Worm (Caenorhabditis elegans): Measurements from ENCODE around the gene dhs-16.

dhs-16 gene

DNA sequence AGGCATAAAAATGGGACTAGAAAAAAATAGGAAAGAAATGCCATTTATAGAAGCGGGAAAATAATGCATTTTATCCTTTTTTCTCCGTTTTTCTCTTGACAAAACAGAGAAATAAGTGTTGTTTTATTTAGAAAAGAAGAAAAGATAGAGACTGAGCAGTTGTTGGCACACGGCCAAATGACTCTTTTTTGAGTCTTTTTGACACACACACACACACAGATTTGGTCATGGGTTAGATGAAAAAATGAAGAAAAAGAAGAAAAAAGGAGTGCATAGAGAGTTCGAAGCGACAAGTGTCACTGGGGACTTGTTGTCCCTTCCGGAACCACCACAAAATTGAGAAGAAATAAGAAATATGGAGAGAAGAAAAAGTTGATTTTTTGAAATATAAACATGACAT lies 50.0 kb downstream of the dhs-16 start:
- no peak for TF ChIP-seq unc-62 (GFP tag; optimal IDR thresholded peaks at IDR 0.05)
- TF ChIP-seq efl-1 (optimal IDR thresholded peaks at IDR 0.05): peak in 1 of 2 experiments; percentile 16
- no peak for TF ChIP-seq efl-1 (GFP tag; optimal IDR thresholded peaks at IDR 0.05 in 1 of 2)
- peak in 1 of 2 experiments; percentile 47 for TF ChIP-seq lsy-2 (tag; optimal IDR thresholded peaks at IDR 0.05)
- no peak for TF ChIP-seq nhr-11 (tag; optimal IDR thresholded peaks at IDR 0.05)
- no peak for TF ChIP-seq ztf-4 (tag; optimal IDR thresholded peaks at IDR 0.05)
- no peak for TF ChIP-seq unc-98 (GFP tag; IDR thresholded peaks at IDR 0.05)
- TF ChIP-seq nhr-47 (tag; optimal IDR thresholded peaks at IDR 0.05): no peak
- TF ChIP-seq snu-23 (GFP tag; optimal IDR thresholded peaks at IDR 0.05): peak; percentile 4
- peak; percentile 11 for TF ChIP-seq tbx-2 (tag; optimal IDR thresholded peaks at IDR 0.05)
- TF ChIP-seq tlp-1 (tag; optimal IDR thresholded peaks at IDR 0.05): no peak
- TF ChIP-seq lir-3 (tag; optimal IDR thresholded peaks at IDR 0.05; ENCODE audit: poor library complexity): no peak
- no peak for TF ChIP-seq zag-1 (tag; optimal IDR thresholded peaks at IDR 0.05)
- TF ChIP-seq lin-13 (GFP tag; optimal IDR thresholded peaks at IDR 0.05): no peak
- TF ChIP-seq ama-1 (optimal IDR thresholded peaks at IDR 0.05): no peak
- peak; percentile 91 for TF ChIP-seq lin-14 (GFP tag; optimal IDR thresholded peaks at IDR 0.05)
- TF ChIP-seq nhr-85 (tag): no peak
- no peak for TF ChIP-seq lin-15B (tag; optimal IDR thresholded peaks at IDR 0.05)
- no peak for TF ChIP-seq vab-15 (tag; optimal IDR thresholded peaks at IDR 0.05)
- TF ChIP-seq nhr-19 (GFP tag; conservative IDR thresholded peaks at IDR 0.05): 0 out of 2 replicates have a peak, but pooled peaks have one; percentile 5
- peak in 1 of 3 experiments; percentile 21 for TF ChIP-seq dpl-1 (GFP tag; optimal IDR thresholded peaks at IDR 0.05)
- no peak for TF ChIP-seq pag-3 (tag; optimal IDR thresholded peaks at IDR 0.05; ENCODE audit: borderline replicate concordance, insufficient read depth)
- TF ChIP-seq irx-1 (tag; optimal IDR thresholded peaks at IDR 0.05): no peak
- no peak for TF ChIP-seq zip-4 (GFP tag; optimal IDR thresholded peaks at IDR 0.05)
- no peak for TF ChIP-seq nhr-90 (tag; optimal IDR thresholded peaks at IDR 0.05; ENCODE audit: poor library complexity)
- no peak for TF ChIP-seq ets-5 (GFP tag; IDR thresholded peaks at IDR 0.05)
- TF ChIP-seq ztf-11 (tag; optimal IDR thresholded peaks at IDR 0.05): no peak
- no peak for TF ChIP-seq grh-1 (GFP tag; IDR thresholded peaks at IDR 0.05)
- TF ChIP-seq mab-9 (GFP tag; IDR thresholded peaks at IDR 0.05): no peak
- no peak for TF ChIP-seq aha-1 (tag; optimal IDR thresholded peaks at IDR 0.05)
- TF ChIP-seq xbp-1 (tag; optimal IDR thresholded peaks at IDR 0.05): peak; percentile 12
- no peak for TF ChIP-seq egl-27 (tag; optimal IDR thresholded peaks at IDR 0.05)
- TF ChIP-seq nhr-28 (tag; optimal IDR thresholded peaks at IDR 0.05): no peak
- no peak for TF ChIP-seq dsc-1 (tag; optimal IDR thresholded peaks at IDR 0.05)
- TF ChIP-seq Y116A8C.19 (tag; optimal IDR thresholded peaks at IDR 0.05; ENCODE audit: borderline replicate concordance): no peak
- TF ChIP-seq nhr-84 (tag; optimal IDR thresholded peaks at IDR 0.05): no peak
- TF ChIP-seq mdl-1 (tag; optimal IDR thresholded peaks at IDR 0.05): no peak
- no peak for TF ChIP-seq ceh-90 (tag; optimal IDR thresholded peaks at IDR 0.05)
- no peak for TF ChIP-seq efl-3 (GFP tag; optimal IDR thresholded peaks at IDR 0.05)
- TF ChIP-seq nhr-77 (tag; optimal IDR thresholded peaks at IDR 0.05): no peak
- no peak for TF ChIP-seq C16A3.4 (tag; optimal IDR thresholded peaks at IDR 0.05)
- no peak for TF ChIP-seq egl-13 (tag; optimal IDR thresholded peaks at IDR 0.05)
- TF ChIP-seq nhr-71 (tag; optimal IDR thresholded peaks at IDR 0.05): peak; percentile 40
- no peak for TF ChIP-seq lin-35 (GFP tag; optimal IDR thresholded peaks at IDR 0.05)
- TF ChIP-seq jun-1 (tag; optimal IDR thresholded peaks at IDR 0.05): no peak
- TF ChIP-seq sptf-1 (tag; optimal IDR thresholded peaks at IDR 0.05): no peak
- TF ChIP-seq unc-130 (tag; optimal IDR thresholded peaks at IDR 0.05): peak; percentile 20
- TF ChIP-seq ceh-88 (GFP tag; IDR thresholded peaks at IDR 0.05): no peak
- no peak for TF ChIP-seq aly-2 (tag; optimal IDR thresholded peaks at IDR 0.05)
- TF ChIP-seq C34B4.2 (tag; optimal IDR thresholded peaks at IDR 0.05): no peak
- TF ChIP-seq fkh-4 (tag; optimal IDR thresholded peaks at IDR 0.05; ENCODE audit: borderline replicate concordance): no peak
- TF ChIP-seq unc-30 (tag; optimal IDR thresholded peaks at IDR 0.05): no peak
- no peak for TF ChIP-seq snpc-4 (tag; optimal IDR thresholded peaks at IDR 0.05)
- TF ChIP-seq F16B12.6 (tag; optimal IDR thresholded peaks at IDR 0.05): no peak
- no peak for TF ChIP-seq swsn-7 (tag; optimal IDR thresholded peaks at IDR 0.05)

All from whole organism, L1 larva.